Fruit fly (Drosophila melanogaster) whole organism, embryonic: ENCODE data around the gene CG1440.
A peak's percentile ranks its signal among the peaks of the same experiment; 100 is the strongest.

Experiments
- B-H1 ChIP-seq: fragments of 200-800 bp; sonication (Bioruptor generic); IDR thresholded peaks from 3 replicates; pipeline ENCODE4 v1.3.6; 2022; ENCODE audit warnings: missing biosample characterization, missing genetic modification characterization
- Bteb2 ChIP-seq: fragments of 200-800 bp; sonication (Bioruptor generic); optimal IDR thresholded peaks from 2 replicates; lab custom pipeline; 2016; ENCODE audit warnings: missing biosample characterization, missing genetic modification characterization
- CG10209 ChIP-seq: fragments of 200-800 bp; sonication (Bioruptor generic); optimal IDR thresholded peaks from 3 replicates; lab custom pipeline; 2017; ENCODE audit warnings: missing biosample characterization, mild to moderate bottlenecking, missing genetic modification characterization, missing genetic modification reagents
- CG10267 ChIP-seq: fragments of 200-800 bp; sonication (Bioruptor generic); optimal IDR thresholded peaks from 2 replicates; lab custom pipeline; 2018; ENCODE audit warnings: missing biosample characterization, mild to moderate bottlenecking, missing genetic modification characterization, moderate library complexity
- CG10321 ChIP-seq: fragments of 200-800 bp; sonication (Bioruptor generic); IDR thresholded peaks from 2 replicates; pipeline ENCODE4 v1.3.6; 2022; ENCODE audit warnings: missing biosample characterization, missing genetic modification characterization
- CG10431 ChIP-seq: fragments of 200-800 bp; sonication (Bioruptor generic); optimal IDR thresholded peaks from 3 replicates; lab custom pipeline; 2018; ENCODE audit warnings: missing biosample characterization, mild to moderate bottlenecking, missing genetic modification characterization
- CG12299 ChIP-seq: fragments of 200-800 bp; sonication (Bioruptor generic); optimal IDR thresholded peaks from 2 replicates; lab custom pipeline; 2018; ENCODE audit warnings: missing biosample characterization, mild to moderate bottlenecking, missing genetic modification characterization
- CG13424 ChIP-seq: fragments of 200-800 bp; sonication (Bioruptor generic); optimal IDR thresholded peaks from 2 replicates; lab custom pipeline; 2019; ENCODE audit warnings: missing biosample characterization, mild to moderate bottlenecking, missing genetic modification characterization, moderate library complexity
- CG13775 ChIP-seq: fragments of 200-800 bp; sonication (Bioruptor generic); optimal IDR thresholded peaks from 3 replicates; lab custom pipeline; 2017; ENCODE audit warnings: missing biosample characterization, mild to moderate bottlenecking, missing genetic modification characterization
- CG13894 ChIP-seq: fragments of 200-800 bp; sonication (Bioruptor generic); optimal IDR thresholded peaks from 3 replicates; lab custom pipeline; 2018; ENCODE audit warnings: missing biosample characterization, mild to moderate bottlenecking, missing genetic modification characterization, moderate library complexity
- CG15696 ChIP-seq: fragments of 200-800 bp; sonication (Bioruptor generic); optimal IDR thresholded peaks from 2 replicates; lab custom pipeline; 2019; ENCODE audit warnings: missing biosample characterization, mild to moderate bottlenecking, missing genetic modification characterization, moderate library complexity
- CG1647 ChIP-seq: fragments of 200-800 bp; sonication (Bioruptor generic); optimal IDR thresholded peaks from 3 replicates; lab custom pipeline; 2016; ENCODE audit warnings: missing biosample characterization, missing genetic modification characterization
- CG2712 ChIP-seq: fragments of 200-800 bp; optimal IDR thresholded peaks from 3 replicates; lab custom pipeline; 2019; ENCODE audit warnings: missing biosample characterization, mild to moderate bottlenecking, missing genetic modification characterization, moderate library complexity
- CG5245 ChIP-seq: fragments of 200-800 bp; sonication (Bioruptor generic); optimal IDR thresholded peaks from 3 replicates; lab custom pipeline; 2016; ENCODE audit warnings: missing biosample characterization, missing genetic modification characterization
- CG6272 ChIP-seq: fragments of 200-800 bp; sonication (Bioruptor generic); IDR thresholded peaks from 2 replicates; pipeline ENCODE4 v1.3.6; 2022; ENCODE audit warnings: missing biosample characterization, missing genetic modification characterization
- CG6854 ChIP-seq: fragments of 200-800 bp; sonication (Bioruptor generic); optimal IDR thresholded peaks from 3 replicates; lab custom pipeline; 2017; ENCODE audit warnings: missing biosample characterization, mild to moderate bottlenecking, missing genetic modification characterization
- CG7372 ChIP-seq: fragments of 200-800 bp; sonication (Bioruptor generic); IDR thresholded peaks from 2 replicates; pipeline ENCODE4 v1.3.6; 2022; ENCODE audit warnings: missing biosample characterization, missing genetic modification characterization
- CG8281 ChIP-seq: fragments of 200-800 bp; sonication (Bioruptor generic); optimal IDR thresholded peaks from 2 replicates; lab custom pipeline; 2018; ENCODE audit warnings: missing biosample characterization, mild to moderate bottlenecking, missing genetic modification characterization, moderate library complexity
- CG8924 ChIP-seq: fragments of 200-800 bp; optimal IDR thresholded peaks from 3 replicates; lab custom pipeline; 2019; ENCODE audit warnings: missing biosample characterization, mild to moderate bottlenecking, missing genetic modification characterization, moderate library complexity
- CG9215 ChIP-seq: fragments of 200-800 bp; sonication (Bioruptor generic); IDR thresholded peaks from 2 replicates; pipeline ENCODE4 v1.3.6; 2022; ENCODE audit warnings: missing biosample characterization, missing genetic modification characterization
- CHES-1-like ChIP-seq: fragments of 200-800 bp; sonication (Bioruptor generic); optimal IDR thresholded peaks from 2 replicates; lab custom pipeline; 2016; ENCODE audit warnings: missing biosample characterization, missing genetic modification characterization
- CTCF ChIP-seq: fragments of 200-800 bp; sonication (Bioruptor generic); optimal IDR thresholded peaks from 2 replicates; lab custom pipeline; 2017; ENCODE audit warnings: missing biosample characterization, mild to moderate bottlenecking, missing genetic modification characterization, moderate library complexity
- CoRest ChIP-seq: fragments of 200-800 bp; sonication (Bioruptor generic); optimal IDR thresholded peaks from 3 replicates; lab custom pipeline; 2018; ENCODE audit warnings: missing biosample characterization, mild to moderate bottlenecking, missing genetic modification characterization, moderate library complexity
- D19B ChIP-seq: fragments of 200-800 bp; sonication (Bioruptor generic); optimal IDR thresholded peaks from 2 replicates; lab custom pipeline; 2017; ENCODE audit warnings: missing biosample characterization, mild to moderate bottlenecking, missing genetic modification characterization
- Drgx ChIP-seq: fragments of 200-800 bp; sonication (Bioruptor generic); IDR thresholded peaks from 2 replicates; pipeline ENCODE4 v1.3.6; 2022; ENCODE audit warnings: missing biosample characterization, missing genetic modification characterization
- Hsf ChIP-seq: fragments of 200-800 bp; sonication (Bioruptor generic); optimal IDR thresholded peaks from 3 replicates; lab custom pipeline; 2016; ENCODE audit warnings: missing biosample characterization, missing genetic modification characterization
- Lpt ChIP-seq: fragments of >200 bp; optimal IDR thresholded peaks from 2 replicates; lab custom pipeline; 2018; ENCODE audit warnings: missing biosample characterization, missing genetic modification characterization
- Med ChIP-seq: fragments of 200-800 bp; sonication (Bioruptor generic); peaks from one replicate; lab custom pipeline; 2016; ENCODE audit warnings: missing biosample characterization, missing genetic modification characterization, mild to moderate bottlenecking, inconsistent platforms, moderate library complexity
- NC2β ChIP-seq: fragments of 200-800 bp; sonication (Bioruptor generic); optimal IDR thresholded peaks from 2 replicates; lab custom pipeline; 2016; ENCODE audit warnings: missing biosample characterization, missing genetic modification characterization
- Nf-YA ChIP-seq: fragments of 200-800 bp; sonication (Bioruptor generic); IDR thresholded peaks from 2 replicates; pipeline ENCODE4 v1.3.6; 2022; ENCODE audit warnings: missing biosample characterization, missing genetic modification characterization
- Ssrp ChIP-seq: fragments of 200-800 bp; sonication (Bioruptor generic); optimal IDR thresholded peaks from 2 replicates; lab custom pipeline; 2018; ENCODE audit warnings: missing biosample characterization, mild to moderate bottlenecking, missing genetic modification characterization, moderate library complexity
- YL-1 ChIP-seq: fragments of 200-800 bp; sonication (Bioruptor generic); optimal IDR thresholded peaks from 3 replicates; lab custom pipeline; 2017; ENCODE audit warnings: missing biosample characterization, mild to moderate bottlenecking, missing genetic modification characterization
- ac ChIP-seq: fragments of 200-800 bp; sonication (Bioruptor generic); optimal IDR thresholded peaks from 3 replicates; lab custom pipeline; 2017; ENCODE audit warnings: missing biosample characterization, mild to moderate bottlenecking, missing genetic modification characterization
- ci ChIP-seq: fragments of 200-800 bp; sonication (Bioruptor generic); IDR thresholded peaks from 3 replicates; pipeline ENCODE4 v1.3.6; 2022; ENCODE audit warnings: missing biosample characterization, missing genetic modification characterization
- crc ChIP-seq: fragments of 200-800 bp; sonication (Bioruptor generic); optimal IDR thresholded peaks from 2 replicates; lab custom pipeline; 2016; ENCODE audit warnings: missing biosample characterization, missing genetic modification characterization
- cwo ChIP-seq: fragments of 200-800 bp; sonication (Bioruptor generic); optimal IDR thresholded peaks from 3 replicates; lab custom pipeline; 2017; ENCODE audit warnings: missing biosample characterization, missing genetic modification characterization, mild to moderate bottlenecking, moderate library complexity, missing genetic modification reagents
- eve ChIP-seq, 2 experiments: fragments of >200 bp; optimal IDR thresholded peaks; 2 replicates each; lab custom pipeline; 2017; ENCODE audit warnings: missing biosample characterization in 2 of 2, missing genetic modification characterization in 2 of 2
- fd3F ChIP-seq: fragments of 200-800 bp; sonication (Bioruptor generic); optimal IDR thresholded peaks from 2 replicates; lab custom pipeline; 2018; ENCODE audit warnings: missing biosample characterization, mild to moderate bottlenecking, missing genetic modification characterization, moderate library complexity
- fru ChIP-seq: fragments of >200 bp; optimal IDR thresholded peaks from 2 replicates; lab custom pipeline; 2017
- fu2 ChIP-seq: fragments of 200-800 bp; sonication (Bioruptor generic); optimal IDR thresholded peaks from 2 replicates; lab custom pipeline; 2016; ENCODE audit warnings: missing biosample characterization, missing genetic modification characterization
- gcm ChIP-seq: fragments of 200-800 bp; sonication (Bioruptor generic); optimal IDR thresholded peaks from 2 replicates; lab custom pipeline; 2019; ENCODE audit warnings: missing biosample characterization, mild to moderate bottlenecking, missing genetic modification characterization, moderate library complexity
- gfzf ChIP-seq: fragments of 200-800 bp; sonication (Bioruptor generic); optimal IDR thresholded peaks from 2 replicates; lab custom pipeline; 2016; ENCODE audit warnings: missing biosample characterization, mild to moderate bottlenecking, missing genetic modification characterization, moderate library complexity
- ind ChIP-seq: fragments of 200-800 bp; sonication (Bioruptor generic); optimal IDR thresholded peaks from 3 replicates; lab custom pipeline; 2016; ENCODE audit warnings: missing biosample characterization, missing genetic modification characterization
- jumu ChIP-seq: fragments of 200-800 bp; sonication (Bioruptor generic); optimal IDR thresholded peaks from 3 replicates; lab custom pipeline; 2016; ENCODE audit warnings: missing biosample characterization, missing genetic modification characterization
- lab ChIP-seq: fragments of 200-800 bp; sonication (Bioruptor generic); optimal IDR thresholded peaks from 3 replicates; lab custom pipeline; 2017; ENCODE audit warnings: missing biosample characterization, missing genetic modification characterization, mild to moderate bottlenecking, moderate library complexity, missing genetic modification reagents
- org-1 ChIP-seq: fragments of 200-800 bp; sonication (Bioruptor generic); optimal IDR thresholded peaks from 2 replicates; lab custom pipeline; 2017; ENCODE audit warnings: missing biosample characterization, missing genetic modification characterization
- pan ChIP-seq, 4 experiments: fragments of >200 bp in 3 of 4; fragments of 200-800 bp in 1 of 4; sonication (Bioruptor generic) in 1 of 4; optimal IDR thresholded peaks in 3 of 4; IDR thresholded peaks in 1 of 4; 2 replicates each; pipeline versions ENCODE4 v1.3.6 to Lab custom; 2017 to 2022; ENCODE audit warnings: missing biosample characterization in 2 of 4, missing genetic modification characterization in 2 of 4, mixed read lengths in 1 of 4
- psq ChIP-seq: fragments of 200-800 bp; sonication (Bioruptor generic); optimal IDR thresholded peaks from 2 replicates; lab custom pipeline; 2017; ENCODE audit warnings: missing biosample characterization, missing genetic modification characterization
- sd ChIP-seq: fragments of 200-800 bp; sonication (Bioruptor generic); optimal IDR thresholded peaks from 3 replicates; lab custom pipeline; 2018; ENCODE audit warnings: missing biosample characterization, mild to moderate bottlenecking, missing genetic modification characterization, moderate library complexity
- tna ChIP-seq: fragments of 200-800 bp; sonication (Bioruptor generic); IDR thresholded peaks from 2 replicates; pipeline ENCODE4 v1.3.6; 2022; ENCODE audit warnings: missing biosample characterization, missing genetic modification characterization; ENCODE audit not compliant: partially characterized antibody
- twi ChIP-seq: fragments of 200-800 bp; optimal IDR thresholded peaks from 2 replicates; lab custom pipeline; 2019; ENCODE audit warnings: missing biosample characterization, mild to moderate bottlenecking, missing genetic modification characterization, moderate library complexity

CG1440 gene

DNA sequence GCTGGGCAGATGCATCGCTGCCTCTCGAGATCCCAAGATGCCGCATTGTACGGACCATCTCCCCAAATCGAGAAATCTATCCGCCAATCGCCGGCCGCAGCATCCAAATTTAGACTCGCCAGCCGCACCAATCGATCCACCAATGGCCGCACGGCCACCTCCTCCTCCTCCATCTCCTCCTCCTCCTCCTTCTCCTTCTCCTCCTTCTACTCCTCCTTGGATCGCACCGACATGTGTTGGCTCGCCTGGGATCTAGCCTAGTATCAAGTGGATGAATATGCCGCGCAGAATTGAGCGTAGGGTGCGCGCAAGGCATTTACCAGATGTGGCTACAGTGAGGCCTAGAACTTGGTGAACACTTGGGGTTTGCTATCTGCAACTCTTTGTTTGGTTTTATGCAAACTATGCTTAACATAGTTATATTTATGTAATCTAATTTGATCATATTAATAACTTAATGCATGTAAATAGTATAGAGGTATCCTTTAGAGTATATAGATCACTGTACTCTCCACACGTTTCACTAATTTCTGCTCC, 18.2 kb downstream of the CG1440 start, which contains the start of gene org-1 (continued):
- peak; percentile 91 for TF ChIP-seq Hsf (GFP tag; lab: Kevin White, UChicago)
- TF ChIP-seq CG10431 (GFP tag; lab: Kevin White, UChicago), result peak; percentile 88
- peak; percentile 44 for TF ChIP-seq fu2 (GFP tag; lab: Kevin White, UChicago)
- peak; percentile 77 for TF ChIP-seq YL-1
- peak; percentile 98 for TF ChIP-seq ci (GFP tag; lab: Robert Waterston, UW)
- TF ChIP-seq CG2712 (tag; lab: Kevin White, UChicago), result peak; percentile 97
- peak; percentile 68 for TF ChIP-seq CG13894 (tag; lab: Kevin White, UChicago)
- TF ChIP-seq org-1, result peak; percentile 92
- TF ChIP-seq tna (GFP tag; lab: Robert Waterston, UW), result no peak
- TF ChIP-seq CoRest (tag; lab: Kevin White, UChicago), result peak; percentile 97
- TF ChIP-seq B-H1 (GFP tag; lab: Robert Waterston, UW), result peak; percentile 96
- TF ChIP-seq CG13775 (GFP tag; lab: Kevin White, UChicago), result peak; percentile 89
- TF ChIP-seq crc (GFP tag; lab: Kevin White, UChicago), result peak; percentile 60
- TF ChIP-seq jumu (GFP tag; lab: Kevin White, UChicago), result peak; percentile 85
- TF ChIP-seq CG10321 (GFP tag; lab: Robert Waterston, UW), result peak; percentile 73
- TF ChIP-seq D19B (GFP tag; lab: Kevin White, UChicago), result peak; percentile 73
- peak; percentile 93 for TF ChIP-seq Drgx (GFP tag; lab: Robert Waterston, UW)
- TF ChIP-seq Nf-YA (GFP tag; lab: Robert Waterston, UW), result peak; percentile 92
- peak; percentile 97 for TF ChIP-seq CG13424 (tag; lab: Kevin White, UChicago)
- peak; percentile 97 for TF ChIP-seq CG5245
- no peak for TF ChIP-seq pan (optimal IDR thresholded peaks at IDR 0.05; lab: Kevin White, UChicago)
- peak in 1 of 2 experiments; percentile 97 for TF ChIP-seq pan (GFP tag; optimal IDR thresholded peaks at IDR 0.05 in 1 of 2, IDR thresholded peaks at IDR 0.05 in 1 of 2)
- peak; percentile 94 for TF ChIP-seq ind (GFP tag; lab: Kevin White, UChicago)
- no peak for TF ChIP-seq Lpt (GFP tag; lab: Kevin White, UChicago)
- TF ChIP-seq gfzf (GFP tag; lab: Kevin White, UChicago), result no peak
- TF ChIP-seq CG12299 (tag; lab: Kevin White, UChicago), result peak; percentile 88
- peak; percentile 97 for TF ChIP-seq twi (tag; lab: Kevin White, UChicago)
- peak; percentile 88 for TF ChIP-seq fd3F (GFP tag; lab: Kevin White, UChicago)
- TF ChIP-seq psq (GFP tag; lab: Kevin White, UChicago), result peak; percentile 72
- peak; percentile 90 for TF ChIP-seq CG10267
- peak; percentile 94 for TF ChIP-seq CG8924 (tag; lab: Kevin White, UChicago)
- TF ChIP-seq sd, result peak; percentile 72
- TF ChIP-seq CG1647, result peak; percentile 71
- peak in 1 of 2 experiments; percentile 93 for TF ChIP-seq eve (GFP tag; optimal IDR thresholded peaks at IDR 0.05; lab: Kevin White, UChicago)
- TF ChIP-seq fru (lab: Kevin White, UChicago), result no peak
- peak; percentile 98 for TF ChIP-seq CG7372 (GFP tag; lab: Robert Waterston, UW)
- TF ChIP-seq CG15696 (tag; lab: Kevin White, UChicago), result peak; percentile 98
- peak; percentile 94 for TF ChIP-seq lab (GFP tag; lab: Kevin White, UChicago)
- TF ChIP-seq CG8281 (tag; lab: Kevin White, UChicago), result peak; percentile 82
- TF ChIP-seq NC2β (GFP tag; lab: Kevin White, UChicago), result peak; percentile 84
- peak; percentile 93 for TF ChIP-seq gcm
- TF ChIP-seq CHES-1-like, result peak; percentile 65
- peak; percentile 93 for TF ChIP-seq CG10209 (GFP tag; lab: Kevin White, UChicago)
- peak; percentile 58 for TF ChIP-seq CTCF (GFP tag; lab: Kevin White, UChicago)
- peak; percentile 82 for TF ChIP-seq cwo
- peak; percentile 93 for TF ChIP-seq CG9215 (GFP tag; lab: Robert Waterston, UW)
- peak; percentile 96 for TF ChIP-seq Ssrp (tag; lab: Kevin White, UChicago)
- peak; percentile 97 for TF ChIP-seq CG6272 (GFP tag; lab: Robert Waterston, UW)
- peak; percentile 93 for TF ChIP-seq ac (GFP tag; lab: Kevin White, UChicago)
- TF ChIP-seq CG6854 (GFP tag; lab: Kevin White, UChicago), result peak; percentile 82
- TF ChIP-seq Bteb2 (GFP tag; lab: Kevin White, UChicago), result peak; percentile 69
- TF ChIP-seq Med (GFP tag; lab: Kevin White, UChicago), result peak; percentile 95
